Fruit fly (Drosophila melanogaster) whole organism, adult: ENCODE data around the gene CG10508.

Source experiments
- CG11617 ChIP-seq: fragments of 200-800 bp; sonication (Bioruptor generic); optimal IDR thresholded peaks from 2 replicates; lab custom pipeline; 2017; ENCODE audit warnings: mild to moderate bottlenecking, missing biosample characterization, missing genetic modification reagents, missing genetic modification characterization
- CG12768 ChIP-seq: fragments of 200-800 bp; sonication (Bioruptor generic); optimal IDR thresholded peaks from 2 replicates; lab custom pipeline; 2017; ENCODE audit warnings: missing biosample characterization, missing genetic modification characterization, mild to moderate bottlenecking, moderate library complexity, missing genetic modification reagents
- CG14711 ChIP-seq: fragments of 200-800 bp; sonication (Bioruptor generic); optimal IDR thresholded peaks from 2 replicates; lab custom pipeline; 2018; ENCODE audit warnings: missing biosample characterization, mild to moderate bottlenecking, missing genetic modification characterization, moderate library complexity
- CG33017 ChIP-seq: fragments of 200-800 bp; sonication (Bioruptor generic); optimal IDR thresholded peaks from 2 replicates; lab custom pipeline; 2018; ENCODE audit warnings: missing biosample characterization, mild to moderate bottlenecking, missing genetic modification characterization, moderate library complexity
- CG5204 ChIP-seq: fragments of 200-800 bp; sonication (Bioruptor generic); optimal IDR thresholded peaks from 2 replicates; lab custom pipeline; 2016; ENCODE audit warnings: missing biosample characterization, missing genetic modification characterization
- CG7045 ChIP-seq: fragments of 200-800 bp; sonication (Bioruptor generic); optimal IDR thresholded peaks from 2 replicates; lab custom pipeline; 2017; ENCODE audit warnings: missing biosample characterization, mild to moderate bottlenecking, missing genetic modification characterization
- CG7101 ChIP-seq: fragments of 200-800 bp; sonication (Bioruptor generic); optimal IDR thresholded peaks from 2 replicates; lab custom pipeline; 2018; ENCODE audit warnings: missing biosample characterization, mild to moderate bottlenecking, missing genetic modification characterization, moderate library complexity
- Clk ChIP-seq: fragments of 200-800 bp; sonication (Bioruptor generic); optimal IDR thresholded peaks from 2 replicates; lab custom pipeline; 2017; ENCODE audit warnings: missing biosample characterization, missing genetic modification characterization
- Crg-1 ChIP-seq: fragments of 200-800 bp; sonication (Bioruptor generic); optimal IDR thresholded peaks from 2 replicates; lab custom pipeline; 2016; ENCODE audit warnings: missing biosample characterization, missing genetic modification characterization
- Hr96 ChIP-seq: fragments of 200-800 bp; sonication (Bioruptor generic); optimal IDR thresholded peaks from 2 replicates; lab custom pipeline; 2016; ENCODE audit warnings: missing biosample characterization, missing genetic modification characterization
- Mnt ChIP-seq: fragments of 200-800 bp; sonication (Bioruptor generic); optimal IDR thresholded peaks from 2 replicates; lab custom pipeline; 2016; ENCODE audit warnings: missing biosample characterization, mild to moderate bottlenecking, missing genetic modification characterization
- bab1 ChIP-seq: fragments of 200-800 bp; sonication (Bioruptor generic); optimal IDR thresholded peaks from 3 replicates; lab custom pipeline; 2019; ENCODE audit warnings: missing biosample characterization, mild to moderate bottlenecking, missing genetic modification characterization, moderate library complexity
- cic ChIP-seq: fragments of 200-800 bp; sonication (Bioruptor generic); optimal IDR thresholded peaks from 2 replicates; lab custom pipeline; 2017; ENCODE audit warnings: missing biosample characterization, mild to moderate bottlenecking, missing genetic modification characterization, moderate library complexity
- cnc ChIP-seq, 2 experiments: fragments of >200 bp; optimal IDR thresholded peaks; 2 replicates each; lab custom pipeline; 2017
- kay ChIP-seq: fragments of 200-800 bp; sonication (Bioruptor generic); peaks from one replicate; lab custom pipeline; 2016; ENCODE audit warnings: missing biosample characterization, missing genetic modification characterization, borderline replicate concordance
- pad ChIP-seq: fragments of 200-800 bp; sonication (Bioruptor generic); optimal IDR thresholded peaks from 3 replicates; lab custom pipeline; 2017; ENCODE audit warnings: missing biosample characterization, missing genetic modification characterization, mild to moderate bottlenecking, moderate library complexity, missing genetic modification reagents
- tj ChIP-seq: fragments of 200-800 bp; sonication (Bioruptor generic); optimal IDR thresholded peaks from 3 replicates; lab custom pipeline; 2017; ENCODE audit warnings: missing biosample characterization, mild to moderate bottlenecking, missing genetic modification characterization, moderate library complexity
- toe ChIP-seq: fragments of 200-800 bp; sonication (Bioruptor generic); optimal IDR thresholded peaks from 2 replicates; lab custom pipeline; 2016; ENCODE audit warnings: missing biosample characterization, missing genetic modification characterization

CG10508 gene

dm6 chr3L:21259257-21259656, 49.2 kb downstream of the CG10508 start:
- TF ChIP-seq CG14711 (no peak), Mnt (GFP tag; lab: Kevin White, UChicago) (no peak), CG12768 (no peak), bab1 (GFP tag; lab: Kevin White, UChicago) (no peak), CG5204 (no peak), toe (GFP tag; lab: Kevin White, UChicago) (no peak), pad (GFP tag; lab: Kevin White, UChicago) (no peak), kay (GFP tag; lab: Kevin White, UChicago) (no peak), CG7101 (tag; lab: Kevin White, UChicago) (no peak), Hr96 (GFP tag; lab: Kevin White, UChicago) (no peak)

- TF ChIP-seq CG11617 (no peak), Crg-1 (GFP tag; lab: Kevin White, UChicago) (no peak), CG33017 (tag; lab: Kevin White, UChicago) (no peak), toe (GFP tag; lab: Kevin White, UChicago) (no peak), tj (peak; percentile 17)
Observed at dm6 chr3L:21261403-21262164, 51.6 kb downstream of the CG10508 start.

dm6 chr3L:21262426-21262825, 52.4 kb downstream of the CG10508 start:
- no peak for TF ChIP-seq bab1 (GFP tag; lab: Kevin White, UChicago)
- TF ChIP-seq toe (GFP tag; lab: Kevin White, UChicago) = no peak
- TF ChIP-seq Crg-1 (GFP tag; lab: Kevin White, UChicago) = no peak
- no peak for TF ChIP-seq CG7045 (GFP tag; lab: Kevin White, UChicago)
- TF ChIP-seq pad (GFP tag; lab: Kevin White, UChicago) = no peak
- TF ChIP-seq Mnt (GFP tag; lab: Kevin White, UChicago) = no peak
- TF ChIP-seq CG12768 = no peak
- TF ChIP-seq Clk = no peak
- no peak for TF ChIP-seq Hr96 (GFP tag; lab: Kevin White, UChicago)
- TF ChIP-seq cnc (optimal IDR thresholded peaks at IDR 0.05; lab: Kevin White, UChicago) = no peak
- no peak for TF ChIP-seq cic
- TF ChIP-seq CG5204 = no peak
